Fruit fly (Drosophila melanogaster): ENCODE data around the gene CG11586.

The CG11586 gene

DNA sequence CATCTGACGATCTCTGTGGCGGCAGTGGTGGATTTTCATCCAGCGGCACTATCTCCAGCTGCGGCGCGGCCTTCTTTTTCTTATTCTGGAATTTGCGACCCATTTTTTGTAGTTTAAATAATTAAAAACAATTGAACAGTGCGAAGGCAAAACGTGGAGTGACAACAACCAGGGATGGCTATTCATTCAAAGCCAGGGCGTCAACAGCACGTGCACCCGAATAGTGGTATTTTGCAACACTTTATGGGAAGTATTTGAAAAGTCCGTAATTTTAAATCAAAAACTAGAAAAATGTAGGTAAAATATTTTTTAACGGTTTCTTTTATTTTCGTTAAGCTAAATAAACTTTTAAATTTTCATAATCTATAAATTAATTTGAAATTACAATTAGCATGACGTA lies 20.4 kb upstream of the CG11586 start, which contains the start of gene CG11583 (continued):
- TF ChIP-seq Vsx1 (GFP tag; optimal IDR thresholded peaks at IDR 0.05) (no peak), emc (GFP tag; optimal IDR thresholded peaks at IDR 0.05) (no peak), eve (GFP tag; optimal IDR thresholded peaks at IDR 0.05) (no peak), CG17359 (tag; optimal IDR thresholded peaks at IDR 0.05) (no peak), B-H1 (GFP tag; IDR thresholded peaks at IDR 0.05) (no peak), sim (GFP tag; IDR thresholded peaks at IDR 0.05) (no peak), gt (GFP tag; IDR thresholded peaks at IDR 0.05) (no peak), lmd (GFP tag; IDR thresholded peaks at IDR 0.05) (no peak), CG11723 (GFP tag; optimal IDR thresholded peaks at IDR 0.05) (no peak), CG10431 (GFP tag; optimal IDR thresholded peaks at IDR 0.05) (no peak), cas (GFP tag; IDR thresholded peaks at IDR 0.05) (no peak), BEAF-32 (GFP tag; optimal IDR thresholded peaks at IDR 0.05) (peak; percentile 35), org-1 (GFP tag; optimal IDR thresholded peaks at IDR 0.05) (no peak), Sox102F (GFP tag; optimal IDR thresholded peaks at IDR 0.05) (no peak), CG10565 (GFP tag; optimal IDR thresholded peaks at IDR 0.05) (no peak), CG31365 (tag; optimal IDR thresholded peaks at IDR 0.05) (no peak), C15 (GFP tag; IDR thresholded peaks at IDR 0.05) (no peak), Spps (tag; optimal IDR thresholded peaks at IDR 0.05) (no peak), gro (GFP tag; optimal IDR thresholded peaks at IDR 0.05) (peak; percentile 73), CG8924 (tag; optimal IDR thresholded peaks at IDR 0.05) (peak; percentile 21), CG8388 (GFP tag; optimal IDR thresholded peaks at IDR 0.05) (no peak), ro (GFP tag; IDR thresholded peaks at IDR 0.05) (no peak), MESR4 (GFP tag; optimal IDR thresholded peaks at IDR 0.05) (peak; percentile 83), inv (GFP tag; IDR thresholded peaks at IDR 0.05; ENCODE audit: partially characterized antibody) (no peak), crc (GFP tag; optimal IDR thresholded peaks at IDR 0.05) (peak; percentile 3), CG11093 (GFP tag; IDR thresholded peaks at IDR 0.05) (no peak), da (GFP tag; optimal IDR thresholded peaks at IDR 0.05) (no peak), sd (tag; optimal IDR thresholded peaks at IDR 0.05) (no peak), CG4820 (GFP tag; optimal IDR thresholded peaks at IDR 0.05) (no peak), mirr (GFP tag; optimal IDR thresholded peaks at IDR 0.05) (no peak), CG8290 (GFP tag; optimal IDR thresholded peaks at IDR 0.05) (no peak), CG8290 (tag; optimal IDR thresholded peaks at IDR 0.05) (no peak), CG10366 (GFP tag; IDR thresholded peaks at IDR 0.05) (no peak), CG18476 (GFP tag; optimal IDR thresholded peaks at IDR 0.05) (no peak), Fer3 (tag; optimal IDR thresholded peaks at IDR 0.05) (no peak), so (GFP tag; IDR thresholded peaks at IDR 0.05) (no peak), CG4328 (GFP tag; optimal IDR thresholded peaks at IDR 0.05) (no peak), CG33557 (GFP tag; optimal IDR thresholded peaks at IDR 0.05) (peak; percentile 13), Tbp (GFP tag; optimal IDR thresholded peaks at IDR 0.05) (no peak), CG5953 (GFP tag; IDR thresholded peaks at IDR 0.05) (no peak), zf30C (GFP tag; optimal IDR thresholded peaks at IDR 0.05) (no peak), CG15514 (GFP tag; optimal IDR thresholded peaks at IDR 0.05) (peak; percentile 97), CG2199 (GFP tag; IDR thresholded peaks at IDR 0.05) (no peak), CG13123 (GFP tag; optimal IDR thresholded peaks at IDR 0.05) (no peak), her (GFP tag; optimal IDR thresholded peaks at IDR 0.05) (peak; percentile 31), CG32767 (GFP tag; IDR thresholded peaks at IDR 0.05) (no peak), Dll (GFP tag; IDR thresholded peaks at IDR 0.05; ENCODE audit: partially characterized antibody) (no peak; the same call in 3 of the 4 replicates), croc (GFP tag; conservative IDR thresholded peaks at IDR 0.05) (no peak), CG12659 (GFP tag; optimal IDR thresholded peaks at IDR 0.05) (peak; percentile 63), salm (tag; optimal IDR thresholded peaks at IDR 0.05) (no peak), nerfin-1 (tag; optimal IDR thresholded peaks at IDR 0.05) (no peak), Ssrp (tag; optimal IDR thresholded peaks at IDR 0.05) (no peak)

Measured in whole organism, embryonic.